Worm (Caenorhabditis elegans) whole organism, L2 larva: Measurements from ENCODE around the gene T05A7.1.

Source experiments
- ZK546.5 ChIP-seq: sonication (generic microtip); optimal IDR thresholded peaks from 2 replicates; lab custom pipeline; 2017; ENCODE audit warnings: missing biosample characterization, missing genetic modification characterization
- lin-39 ChIP-seq: fragments of 150-350 bp; optimal IDR thresholded peaks from 2 replicates; lab custom pipeline; 2014; ENCODE audit warnings: missing biosample characterization, missing genetic modification reagents, missing genetic modification characterization
- mdl-1 ChIP-seq, 2 experiments: fragments of 150-350 bp in 1 of 2; sonication (generic microtip) in 1 of 2; optimal IDR thresholded peaks; 2 replicates each; lab custom pipeline; 2017; ENCODE audit warnings: missing biosample characterization in 2 of 2, missing genetic modification characterization in 2 of 2

DNA sequence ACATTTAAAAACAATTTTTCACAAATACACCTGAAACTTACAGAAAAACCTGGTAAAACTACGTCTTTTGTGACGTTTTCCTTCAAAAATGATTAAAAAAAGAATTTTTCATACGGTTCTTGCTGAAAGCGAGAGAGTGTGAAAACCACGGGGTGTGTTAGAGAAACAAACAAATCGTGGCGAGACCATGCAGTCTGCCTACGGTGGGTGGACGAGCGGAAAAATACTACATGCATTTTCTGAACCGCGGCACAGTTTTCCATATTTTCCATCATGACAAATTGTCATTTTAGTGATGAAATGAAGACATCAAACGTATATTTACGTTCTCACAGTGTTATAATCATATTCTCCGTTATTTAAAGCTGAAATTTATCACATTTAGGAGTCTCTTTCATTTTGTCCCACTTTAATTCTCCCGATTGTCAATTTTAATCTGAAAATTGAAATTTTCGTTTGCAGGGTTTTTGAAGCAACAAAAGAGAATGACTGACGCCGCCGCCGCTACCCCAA, 28.4 kb downstream of the T05A7.1 start, which contains the start of the genes F10G7.9 and tsn-1:
- TF ChIP-seq lin-39 (tag; lab: Kevin White, UChicago) (no peak), mdl-1 (tag; optimal IDR thresholded peaks at IDR 0.05; lab: Kevin White, UChicago) (no peak), ZK546.5 (tag; lab: Kevin White, UChicago) (no peak)
